Fruit fly (Drosophila melanogaster): ENCODE results near the gene CG32100.

CG32100 gene

DNA sequence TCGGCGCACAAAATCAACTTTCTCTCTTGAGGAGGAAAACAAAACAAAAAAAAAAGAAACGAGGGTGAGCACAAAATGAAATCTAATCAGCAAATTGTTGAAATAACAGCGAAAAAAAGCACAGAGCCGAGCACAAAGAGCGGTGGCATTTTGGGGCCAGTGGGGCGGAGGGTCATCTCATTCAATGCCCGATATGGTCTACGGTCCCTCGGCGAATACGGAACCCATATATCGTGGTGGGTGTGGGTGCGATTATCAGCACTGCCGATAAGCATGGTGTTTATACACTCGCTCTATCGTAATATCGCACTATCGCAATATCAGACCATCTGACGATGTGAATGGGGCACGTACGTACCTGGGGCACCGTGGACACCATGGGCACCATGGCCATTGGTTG, 8.6 kb upstream of the CG32100 start:
- peak; percentile 89 for TF ChIP-seq svp (GFP tag)
- TF ChIP-seq Hr39 (GFP tag; optimal IDR thresholded peaks at IDR 0.05) = no peak
- peak; percentile 86 for TF ChIP-seq Eip93F (GFP tag; optimal IDR thresholded peaks at IDR 0.05)
- TF ChIP-seq Sox14 (GFP tag; optimal IDR thresholded peaks at IDR 0.05) = peak; percentile 74
- TF ChIP-seq CG8632 (GFP tag; optimal IDR thresholded peaks at IDR 0.05) = no peak
- peak; percentile 79 for TF ChIP-seq vri (GFP tag; optimal IDR thresholded peaks at IDR 0.05)
- no peak for TF ChIP-seq CG16779 (tag; optimal IDR thresholded peaks at IDR 0.05)
- TF ChIP-seq CG6854 (GFP tag; optimal IDR thresholded peaks at IDR 0.05) = no peak
- TF ChIP-seq salr (GFP tag; optimal IDR thresholded peaks at IDR 0.05) = no peak
- peak; percentile 26 for TF ChIP-seq fkh (GFP tag; optimal IDR thresholded peaks at IDR 0.05)
- TF ChIP-seq achi (GFP tag; optimal IDR thresholded peaks at IDR 0.05) = no peak
- peak; percentile 51 for TF ChIP-seq Eip78C (GFP tag)

DNA sequence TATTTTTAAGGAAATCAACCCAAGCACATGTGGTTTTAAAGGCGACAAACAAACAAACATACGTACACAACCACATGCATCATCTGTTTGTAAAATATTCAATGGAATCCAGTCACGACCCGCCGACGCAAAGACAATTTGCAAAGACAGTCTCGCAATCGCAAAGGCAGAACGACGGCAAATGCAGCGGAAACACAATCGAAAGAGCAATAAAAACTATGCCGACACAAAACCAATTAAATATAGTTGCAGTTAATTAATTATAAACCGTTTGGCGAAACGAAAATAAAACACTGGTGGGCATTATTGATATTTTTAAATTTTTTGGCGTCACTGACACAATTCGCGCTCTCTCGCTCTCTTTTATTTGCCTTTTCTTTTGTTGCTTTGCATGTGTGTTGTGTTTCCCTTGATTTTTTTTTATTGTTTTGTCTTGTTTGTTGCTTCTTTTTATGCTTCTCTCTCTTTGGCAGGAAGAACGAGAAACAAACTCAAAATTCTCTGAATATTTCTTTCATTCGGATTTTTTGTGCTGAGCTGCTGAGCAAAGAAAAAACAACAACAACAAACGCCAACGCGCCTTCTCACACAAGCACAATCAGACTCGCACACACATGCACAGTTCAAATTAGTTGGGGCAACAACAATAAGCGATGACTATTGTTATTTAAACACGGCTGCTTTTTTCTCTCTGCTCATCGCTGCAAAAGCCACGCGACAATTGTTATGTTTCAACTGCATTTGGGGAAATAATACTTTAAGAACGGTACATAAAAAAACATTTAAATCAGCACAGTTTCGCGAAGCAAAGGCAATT, 1.6 kb upstream of the CG32100 start:
- peak; percentile 87 for TF ChIP-seq CG15336 (GFP tag; IDR thresholded peaks at IDR 0.05)
- no peak for TF ChIP-seq CG11902 (GFP tag; optimal IDR thresholded peaks at IDR 0.05)
- TF ChIP-seq achi (GFP tag; optimal IDR thresholded peaks at IDR 0.05) = peak; percentile 49
- TF ChIP-seq CG8319 (GFP tag; optimal IDR thresholded peaks at IDR 0.05) = no peak
- peak; percentile 50 for TF ChIP-seq svp (GFP tag)
- TF ChIP-seq pdm3 (GFP tag; optimal IDR thresholded peaks at IDR 0.05) = no peak
- peak; percentile 3 for TF ChIP-seq CG10631 (GFP tag; optimal IDR thresholded peaks at IDR 0.05)
- TF ChIP-seq topi (GFP tag; optimal IDR thresholded peaks at IDR 0.05) = no peak
- TF ChIP-seq OdsH (GFP tag; optimal IDR thresholded peaks at IDR 0.05) = peak; percentile 4
- peak; percentile 81 for TF ChIP-seq CG6163 (GFP tag; IDR thresholded peaks at IDR 0.05)
- TF ChIP-seq CG10669 (GFP tag; optimal IDR thresholded peaks at IDR 0.05) = peak; percentile 43
- no peak for TF ChIP-seq CG4318 (GFP tag; optimal IDR thresholded peaks at IDR 0.05)
- TF ChIP-seq Gug (GFP tag; IDR thresholded peaks at IDR 0.05) = peak; percentile 43; the same call in 1 of the 2 replicates
- peak; percentile 11 for TF ChIP-seq CG34406 (GFP tag; optimal IDR thresholded peaks at IDR 0.05)
- no peak for TF ChIP-seq Hr38 (GFP tag; optimal IDR thresholded peaks at IDR 0.05)
- TF ChIP-seq CG6276 (GFP tag; optimal IDR thresholded peaks at IDR 0.05) = peak; percentile 93
- TF ChIP-seq CG11294 (GFP tag; IDR thresholded peaks at IDR 0.05) = peak; percentile 24; the same call in 1 of the 2 replicates
- no peak for TF ChIP-seq fd85E (GFP tag; optimal IDR thresholded peaks at IDR 0.05)
- TF ChIP-seq cyc (GFP tag; optimal IDR thresholded peaks at IDR 0.05) = no peak
- TF ChIP-seq acj6 (GFP tag; optimal IDR thresholded peaks at IDR 0.05) = no peak
- TF ChIP-seq vri (GFP tag; optimal IDR thresholded peaks at IDR 0.05) = no peak
- peak; percentile 11 for TF ChIP-seq CG1621 (tag; optimal IDR thresholded peaks at IDR 0.05)
- TF ChIP-seq Ets96B (tag; optimal IDR thresholded peaks at IDR 0.05) = peak; percentile 59
- TF ChIP-seq Smox (GFP tag; optimal IDR thresholded peaks at IDR 0.05) = no peak
- peak; percentile 62 for TF ChIP-seq fkh (GFP tag; optimal IDR thresholded peaks at IDR 0.05)
- no peak for TF ChIP-seq Ets21C (GFP tag; optimal IDR thresholded peaks at IDR 0.05)
- TF ChIP-seq CG6808 (GFP tag; optimal IDR thresholded peaks at IDR 0.05) = peak; percentile 83
- TF ChIP-seq Sox14 (GFP tag; optimal IDR thresholded peaks at IDR 0.05) = peak; percentile 18
- peak; percentile 19 for TF ChIP-seq dsx (GFP tag; optimal IDR thresholded peaks at IDR 0.05; ENCODE audit: poor library complexity, severe bottlenecking)
- TF ChIP-seq Eip78C (GFP tag) = peak; percentile 65
- TF ChIP-seq CG9139 (GFP tag; optimal IDR thresholded peaks at IDR 0.05) = peak; percentile 83
- peak; percentile 91 for TF ChIP-seq eg (GFP tag; IDR thresholded peaks at IDR 0.05)
- TF ChIP-seq CG16779 (tag; optimal IDR thresholded peaks at IDR 0.05) = peak; percentile 80
- no peak for TF ChIP-seq Hr39 (GFP tag; optimal IDR thresholded peaks at IDR 0.05)
- no peak for TF ChIP-seq lz (GFP tag; optimal IDR thresholded peaks at IDR 0.05)
- TF ChIP-seq CG8119 (GFP tag; IDR thresholded peaks at IDR 0.05) = peak; percentile 87
- TF ChIP-seq CG7368 (GFP tag; optimal IDR thresholded peaks at IDR 0.05) = no peak
- peak; percentile 84 to 90 for TF ChIP-seq ss (GFP tag; optimal IDR thresholded peaks at IDR 0.05)
- TF ChIP-seq Hr4 (GFP tag; optimal IDR thresholded peaks at IDR 0.05) = no peak
- TF ChIP-seq CG32006 (GFP tag; optimal IDR thresholded peaks at IDR 0.05) = peak; percentile 41
- TF ChIP-seq Lpt (GFP tag; optimal IDR thresholded peaks at IDR 0.05) = peak; percentile 64
- no peak for TF ChIP-seq CG31627 (GFP tag; optimal IDR thresholded peaks at IDR 0.05)
- TF ChIP-seq CG6854 (GFP tag; optimal IDR thresholded peaks at IDR 0.05) = peak; percentile 70
- peak; percentile 3 for TF ChIP-seq Met (GFP tag; optimal IDR thresholded peaks at IDR 0.05)
- TF ChIP-seq Blimp-1 (GFP tag; optimal IDR thresholded peaks at IDR 0.05) = peak; percentile 16
